Worm (Caenorhabditis elegans): ENCODE measurements around the gene Y105C5A.13.
A peak's percentile ranks its signal among the peaks of the same experiment; 100 is the strongest.
"Not testable (repeated sequence)": the region's sequence is repeated elsewhere in the genome, so short reads cannot be mapped to it uniquely, and the experiment has no call there.

Y105C5A.13 gene

DNA sequence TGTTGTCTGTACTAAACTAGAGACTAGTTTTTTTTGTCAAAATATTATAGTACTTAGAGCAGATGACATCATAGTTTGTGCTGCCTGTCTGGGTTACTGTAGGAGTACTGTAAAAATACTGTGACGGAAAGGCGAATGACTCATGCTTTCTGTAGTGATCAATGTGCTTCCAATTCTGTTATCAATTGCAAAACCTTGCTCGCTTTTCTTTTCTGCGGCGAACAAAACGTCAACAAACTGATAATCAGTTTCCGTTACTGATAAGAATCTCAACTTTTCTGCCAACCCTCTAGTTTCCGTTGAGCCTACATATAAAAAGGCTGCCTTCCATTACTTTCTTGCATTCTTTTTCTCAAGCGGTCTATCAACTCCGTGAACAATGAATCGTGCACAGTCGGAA, at the start of gene Y105C5A.13:
Y105C5A.13 (plus strand) TSS at position 380 of the 400 bp plus-strand sequence.
- TF ChIP-seq Y55F3AM.14 (GFP tag; optimal IDR thresholded peaks at IDR 0.05) (no peak), elt-1 (tag; optimal IDR thresholded peaks at IDR 0.05) (no peak), alr-1 (tag; optimal IDR thresholded peaks at IDR 0.05) (no peak), F13H6.1 (tag; optimal IDR thresholded peaks at IDR 0.05) (no peak), fos-1 (tag; optimal IDR thresholded peaks at IDR 0.05) (peak; percentile 94), mbf-1 (tag; optimal IDR thresholded peaks at IDR 0.05) (no peak), lin-39 (tag; optimal IDR thresholded peaks at IDR 0.05) (no peak), sma-9 (GFP tag; optimal IDR thresholded peaks at IDR 0.05) (peak; percentile 7), sma-9 (tag; optimal IDR thresholded peaks at IDR 0.05) (no peak), aly-2 (tag; optimal IDR thresholded peaks at IDR 0.05) (no peak), nhr-10 (tag; optimal IDR thresholded peaks at IDR 0.05) (no peak)

DNA sequence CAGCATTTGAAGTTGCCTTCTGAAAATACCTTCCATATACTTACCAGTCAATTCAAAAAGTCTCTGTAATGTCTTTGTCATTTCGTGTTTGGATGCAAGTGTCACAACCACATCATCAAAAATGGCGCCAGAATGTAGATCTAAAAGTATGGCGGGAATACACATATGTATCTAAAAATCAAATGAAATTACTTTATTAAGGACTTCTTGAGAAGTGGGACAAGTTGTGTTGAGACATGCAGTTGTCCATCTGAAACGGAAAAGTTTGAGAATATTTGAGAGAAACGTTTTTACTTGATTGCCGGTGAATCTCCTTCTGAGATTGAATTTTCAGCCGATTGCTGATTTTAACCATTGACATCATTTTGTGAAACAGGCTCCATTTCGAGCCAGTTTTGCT, 49.1 kb upstream of the Y105C5A.13 start:
- TF ChIP-seq unc-62 (GFP tag; optimal IDR thresholded peaks at IDR 0.05): no peak
- no peak for TF ChIP-seq alr-1 (tag; optimal IDR thresholded peaks at IDR 0.05)
- TF ChIP-seq ztf-1 (GFP tag; conservative IDR thresholded peaks at IDR 0.05): no peak
- TF ChIP-seq ama-1 (optimal IDR thresholded peaks at IDR 0.05): no peak
- no peak for TF ChIP-seq nhr-12 (tag; optimal IDR thresholded peaks at IDR 0.05)
- no peak for TF ChIP-seq sma-3 (GFP tag; optimal IDR thresholded peaks at IDR 0.05)
- TF ChIP-seq ceh-82 (tag; optimal IDR thresholded peaks at IDR 0.05): no peak
- no peak for TF ChIP-seq egl-27 (tag; optimal IDR thresholded peaks at IDR 0.05)
- no peak for TF ChIP-seq R02D3.7 (tag; optimal IDR thresholded peaks at IDR 0.05)

DNA sequence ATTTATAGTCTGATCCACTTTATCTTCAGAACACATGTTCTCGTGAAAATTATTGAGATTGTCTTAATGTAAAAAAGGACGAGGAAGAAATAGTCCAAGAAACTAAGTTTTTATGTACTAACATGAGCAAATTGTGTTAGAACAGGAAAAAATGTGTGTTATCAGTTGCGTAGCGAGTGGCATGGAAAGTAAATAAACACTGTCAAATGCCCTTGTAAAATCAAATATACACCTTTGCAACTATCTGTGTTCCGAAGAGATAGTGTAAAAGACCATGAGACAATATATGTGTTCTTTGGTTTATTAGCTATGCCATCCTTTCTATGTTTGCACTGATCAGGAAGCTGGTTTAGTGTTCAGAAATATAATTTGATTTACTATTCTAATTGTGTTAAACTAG, 48.0 kb upstream of the Y105C5A.13 start:
- peak; percentile 27 for TF ChIP-seq fos-1 (tag; optimal IDR thresholded peaks at IDR 0.05)
- no peak for TF ChIP-seq nhr-23 (tag; optimal IDR thresholded peaks at IDR 0.05)

DNA sequence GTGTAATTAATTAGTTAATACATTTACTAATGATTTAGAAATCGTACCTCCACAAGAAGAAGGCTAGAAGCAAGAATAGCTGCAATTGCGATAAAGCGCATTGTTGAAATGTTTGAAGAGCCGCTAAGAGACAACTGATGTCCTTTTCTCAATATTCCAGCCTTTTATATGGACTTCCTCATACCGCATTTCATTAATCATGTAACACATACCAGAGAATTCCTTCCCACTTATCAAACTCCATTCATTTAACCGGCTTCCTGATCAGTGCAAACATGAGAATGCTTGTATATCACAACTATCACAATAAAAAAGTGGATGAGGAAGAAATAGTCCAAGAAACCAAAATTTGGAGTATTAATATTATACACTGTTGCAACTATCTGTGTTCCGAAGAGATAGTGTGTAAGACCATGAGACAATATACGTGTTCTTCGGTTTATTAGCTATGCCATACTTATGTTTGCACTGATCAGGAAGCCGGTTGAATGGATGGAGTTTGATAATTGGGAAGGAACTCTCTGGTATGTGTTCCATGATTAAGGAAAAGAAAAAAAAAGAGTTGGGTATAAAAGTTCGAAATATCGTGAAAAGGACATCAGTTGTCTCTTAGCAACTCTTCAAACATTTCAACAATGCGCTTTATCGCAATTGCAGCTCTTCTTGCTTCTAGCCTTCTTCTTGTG, 46.0 kb upstream of the Y105C5A.13 start, which contains the start of the genes pqn-78 and pqn-79:
pqn-78 (minus strand) TSS at position 101 of the 686 bp plus-strand sequence.
pqn-79 (plus strand) TSS at position 636 of the 686 bp plus-strand sequence.
- not testable (repeated sequence) for TF ChIP-seq snpc-4, lin-39, C34F6.9 (tag; optimal IDR thresholded peaks at IDR 0.05)

DNA sequence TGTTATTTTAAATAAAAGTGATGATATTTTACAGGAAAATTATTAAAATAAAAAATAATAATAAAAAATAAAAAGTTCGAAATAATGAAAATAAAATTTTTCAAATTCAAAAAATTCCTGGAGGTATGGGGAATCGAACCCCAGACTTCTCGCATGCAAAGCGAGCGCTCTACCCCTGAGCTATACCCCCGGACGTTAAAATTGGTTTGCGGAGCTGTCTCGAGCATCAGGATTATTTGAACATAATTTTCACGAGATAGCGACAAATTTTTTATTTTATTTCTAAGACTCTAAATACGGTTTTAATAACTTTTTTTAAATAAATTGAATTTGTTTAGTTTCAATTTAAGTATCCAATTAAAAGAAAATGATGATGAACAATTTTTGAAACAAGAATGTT, 36.8 kb upstream of the Y105C5A.13 start:
- TF ChIP-seq unc-55 (GFP tag; optimal IDR thresholded peaks at IDR 0.05) (no peak), snpc-4 (tag; optimal IDR thresholded peaks at IDR 0.05) (peak; percentile 55)

DNA sequence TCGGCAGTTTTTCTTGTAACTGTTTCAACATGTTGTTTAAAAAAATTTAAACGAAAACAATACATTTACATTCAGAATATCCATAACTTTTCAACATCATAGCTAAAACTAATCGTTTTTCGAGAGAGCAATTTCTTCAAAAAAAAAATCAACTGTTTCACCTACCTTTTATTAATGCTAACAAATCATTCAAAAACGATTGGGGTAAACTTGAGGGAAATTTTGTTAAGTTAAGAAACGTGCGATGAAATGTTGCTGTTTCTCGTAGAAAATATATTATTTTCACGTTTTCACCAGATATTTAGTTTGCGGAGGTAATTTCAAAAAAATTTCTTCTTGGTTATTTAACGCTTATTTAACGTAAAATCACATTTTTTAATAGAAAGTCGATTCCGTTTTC, 34.6 kb upstream of the Y105C5A.13 start:
- TF ChIP-seq F13H6.1 (tag; optimal IDR thresholded peaks at IDR 0.05): no peak

DNA sequence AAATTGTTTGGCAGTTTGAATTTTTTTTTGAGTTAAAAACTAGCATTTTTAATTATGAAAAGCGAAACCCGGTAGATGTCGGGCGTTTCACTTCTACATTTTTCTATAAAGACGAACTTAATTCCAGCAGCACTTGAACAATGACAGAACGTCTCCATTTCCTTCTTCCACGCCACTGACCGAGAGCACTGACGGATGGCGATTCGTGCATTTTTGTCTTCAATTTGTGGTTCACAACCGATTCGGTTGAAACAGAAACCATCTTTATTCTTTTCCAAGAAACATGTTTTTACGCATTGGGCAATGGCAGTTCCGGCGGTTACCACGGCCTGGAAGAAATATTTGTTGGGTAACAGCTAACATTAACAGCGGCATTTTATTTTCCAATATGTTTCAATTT, 27.9 kb upstream of the Y105C5A.13 start:
- TF ChIP-seq F13H6.1 (tag; optimal IDR thresholded peaks at IDR 0.05) (no peak), ztf-4 (tag; optimal IDR thresholded peaks at IDR 0.05) (no peak), lsy-2 (tag; optimal IDR thresholded peaks at IDR 0.05) (no peak), elt-1 (tag; optimal IDR thresholded peaks at IDR 0.05) (no peak), ceh-82 (tag; optimal IDR thresholded peaks at IDR 0.05) (no peak), mbf-1 (tag; optimal IDR thresholded peaks at IDR 0.05) (no peak), ztf-11 (tag; optimal IDR thresholded peaks at IDR 0.05) (no peak), unc-55 (GFP tag; optimal IDR thresholded peaks at IDR 0.05) (no peak), nhr-23 (tag; optimal IDR thresholded peaks at IDR 0.05) (no peak), lin-11 (tag; optimal IDR thresholded peaks at IDR 0.05) (no peak), aly-2 (tag; optimal IDR thresholded peaks at IDR 0.05) (no peak), nhr-10 (tag; optimal IDR thresholded peaks at IDR 0.05) (no peak)

DNA sequence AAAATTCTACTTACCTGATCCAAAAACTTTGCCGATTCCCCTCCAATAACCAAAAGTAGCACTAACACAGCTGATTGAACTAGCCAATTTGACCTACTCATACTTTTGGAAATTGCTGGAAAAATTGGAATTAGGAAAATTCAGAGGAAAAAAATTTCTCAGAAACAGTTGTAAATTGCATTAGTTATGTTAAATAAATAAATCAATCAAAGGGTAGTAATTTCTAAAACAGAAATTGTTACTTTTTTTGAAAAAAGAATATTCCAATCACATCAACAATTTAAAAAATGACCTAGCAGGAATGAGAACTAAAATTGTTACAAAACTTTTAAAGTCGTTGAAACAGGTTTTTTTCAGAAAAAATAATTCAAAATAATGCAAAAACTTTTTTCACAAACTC, 24.1 kb upstream of the Y105C5A.13 start, which contains the start of gene Y105C5A.8:
Y105C5A.8 (minus strand) TSS at position 101 of the 400 bp plus-strand sequence.
- TF ChIP-seq alr-1 (tag; optimal IDR thresholded peaks at IDR 0.05) (no peak), nhr-12 (tag; optimal IDR thresholded peaks at IDR 0.05) (no peak), mdl-1 (tag; optimal IDR thresholded peaks at IDR 0.05) (no peak), peb-1 (tag; optimal IDR thresholded peaks at IDR 0.05) (no peak), nhr-21 (tag; optimal IDR thresholded peaks at IDR 0.05) (no peak), elt-3 (tag; optimal IDR thresholded peaks at IDR 0.05) (no peak), lin-39 (tag; optimal IDR thresholded peaks at IDR 0.05) (no peak), ama-1 (optimal IDR thresholded peaks at IDR 0.05) (no peak), zag-1 (tag; optimal IDR thresholded peaks at IDR 0.05) (no peak), lsy-2 (tag; optimal IDR thresholded peaks at IDR 0.05) (no peak), nhr-11 (tag; optimal IDR thresholded peaks at IDR 0.05) (no peak), mbf-1 (tag; optimal IDR thresholded peaks at IDR 0.05) (no peak), fos-1 (tag; optimal IDR thresholded peaks at IDR 0.05) (no peak), crh-2 (tag; optimal IDR thresholded peaks at IDR 0.05) (no peak)
